Fruit fly (Drosophila melanogaster): ENCODE measurements around the gene sdk.

The sdk gene

DNA sequence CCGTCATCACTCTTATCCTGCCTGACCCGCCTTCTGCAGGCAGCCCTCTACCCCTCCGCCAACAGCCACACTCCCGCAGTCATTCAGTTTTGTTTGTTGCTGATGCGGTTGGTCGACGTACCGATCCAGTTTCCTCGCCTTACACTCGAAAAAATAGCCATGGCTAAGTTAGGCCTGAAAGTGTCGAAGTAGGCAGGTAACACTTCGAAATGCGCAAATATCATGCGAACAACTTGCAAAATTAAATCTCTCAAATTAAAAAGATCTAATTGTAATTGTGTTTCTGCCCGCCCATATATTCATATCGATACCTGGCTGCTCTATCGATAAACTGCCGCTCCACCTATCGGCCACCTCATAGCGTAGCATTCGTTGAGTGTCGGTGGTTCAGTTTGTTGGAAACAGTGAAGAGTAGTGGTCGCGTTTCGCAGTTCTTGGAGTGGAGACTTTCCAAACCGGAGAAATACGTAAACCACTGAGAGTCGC, 83.0 kb downstream of the sdk start, which contains the start of gene fz3 (continued):
- TF ChIP-seq CG6276 (GFP tag; optimal IDR thresholded peaks at IDR 0.05) (peak; percentile 58), dac (GFP tag; optimal IDR thresholded peaks at IDR 0.05) (peak; percentile 62), lz (GFP tag; optimal IDR thresholded peaks at IDR 0.05) (peak; percentile 81), Gug (GFP tag; IDR thresholded peaks at IDR 0.05) (no peak), OdsH (GFP tag; optimal IDR thresholded peaks at IDR 0.05) (peak; percentile 70), achi (GFP tag; optimal IDR thresholded peaks at IDR 0.05) (peak; percentile 64), CG3919 (GFP tag; optimal IDR thresholded peaks at IDR 0.05) (peak; percentile 76), CG34406 (GFP tag; optimal IDR thresholded peaks at IDR 0.05) (peak; percentile 65), CG11294 (GFP tag; IDR thresholded peaks at IDR 0.05) (no peak), Eip93F (GFP tag; optimal IDR thresholded peaks at IDR 0.05) (no peak), CG16779 (tag; optimal IDR thresholded peaks at IDR 0.05) (peak; percentile 24), net (GFP tag; optimal IDR thresholded peaks at IDR 0.05) (peak; percentile 76), CG6854 (GFP tag; optimal IDR thresholded peaks at IDR 0.05) (peak; percentile 60), CG6808 (GFP tag; optimal IDR thresholded peaks at IDR 0.05) (peak; percentile 72), eg (GFP tag; IDR thresholded peaks at IDR 0.05) (peak; percentile 67), fd85E (GFP tag; optimal IDR thresholded peaks at IDR 0.05) (no peak), vri (GFP tag; optimal IDR thresholded peaks at IDR 0.05) (peak; percentile 76), CG32006 (GFP tag; optimal IDR thresholded peaks at IDR 0.05) (peak; percentile 64), CG11902 (GFP tag; optimal IDR thresholded peaks at IDR 0.05) (peak; percentile 44), Hr38 (GFP tag; optimal IDR thresholded peaks at IDR 0.05) (no peak), Ets96B (tag; optimal IDR thresholded peaks at IDR 0.05) (peak; percentile 70), CG6163 (GFP tag; IDR thresholded peaks at IDR 0.05) (peak; percentile 80), CG6792 (GFP tag; optimal IDR thresholded peaks at IDR 0.05) (peak; percentile 66), CG8632 (GFP tag; optimal IDR thresholded peaks at IDR 0.05) (peak; percentile 63), cyc (GFP tag; optimal IDR thresholded peaks at IDR 0.05) (peak; percentile 71), Sox14 (GFP tag; optimal IDR thresholded peaks at IDR 0.05) (peak; percentile 76), fd59A (GFP tag; optimal IDR thresholded peaks at IDR 0.05) (peak; percentile 47), Smox (GFP tag; optimal IDR thresholded peaks at IDR 0.05) (peak; percentile 73), Hr4 (GFP tag; optimal IDR thresholded peaks at IDR 0.05) (peak; percentile 55)

DNA sequence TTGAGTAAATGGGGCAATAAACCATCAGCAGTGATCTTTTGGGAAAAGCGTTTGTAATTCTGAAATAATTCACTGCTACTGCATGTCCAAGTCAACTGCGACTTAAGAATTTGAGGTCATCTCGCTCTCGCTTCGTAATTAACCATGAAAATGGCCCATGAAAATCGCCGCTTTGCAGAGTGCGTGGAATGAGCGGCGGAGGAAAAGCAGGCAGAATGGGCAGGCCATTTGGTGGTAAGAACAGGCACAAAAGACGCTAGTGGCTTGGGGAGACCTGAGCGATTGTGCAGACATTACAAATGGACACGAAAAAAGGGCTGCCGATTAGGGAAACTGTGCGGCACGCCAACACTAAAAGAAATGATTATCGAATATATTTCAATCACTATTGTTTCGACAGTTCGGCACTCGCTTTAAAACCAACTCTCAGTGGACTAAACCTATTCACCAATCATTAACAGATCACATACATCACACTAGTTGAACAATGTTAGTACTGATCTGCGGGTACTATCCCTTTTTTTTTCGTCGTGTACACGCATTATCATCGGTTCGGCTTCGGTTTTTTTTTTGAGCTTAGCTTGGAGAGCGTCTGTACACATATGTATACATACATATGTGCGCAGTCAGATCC, 84.9 kb downstream of the sdk start:
- peak; percentile 2 for TF ChIP-seq acj6 (GFP tag; optimal IDR thresholded peaks at IDR 0.05)
- peak; percentile 3 for TF ChIP-seq Ets96B (tag; optimal IDR thresholded peaks at IDR 0.05)
- TF ChIP-seq lz (GFP tag; optimal IDR thresholded peaks at IDR 0.05) = no peak
- no peak for TF ChIP-seq salr (GFP tag; optimal IDR thresholded peaks at IDR 0.05)
- TF ChIP-seq CG10631 (GFP tag; optimal IDR thresholded peaks at IDR 0.05) = peak; percentile 10
- no peak for TF ChIP-seq CG6276 (GFP tag; optimal IDR thresholded peaks at IDR 0.05)
- peak; percentile 3 for TF ChIP-seq CG6792 (GFP tag; optimal IDR thresholded peaks at IDR 0.05)
- TF ChIP-seq CG6808 (GFP tag; optimal IDR thresholded peaks at IDR 0.05) = no peak
- no peak for TF ChIP-seq spab (GFP tag; optimal IDR thresholded peaks at IDR 0.05)
- no peak for TF ChIP-seq Hr38 (GFP tag; optimal IDR thresholded peaks at IDR 0.05)
- peak; percentile 13 for TF ChIP-seq Met (GFP tag; optimal IDR thresholded peaks at IDR 0.05)
- peak; percentile 19 for TF ChIP-seq CG3919 (GFP tag; optimal IDR thresholded peaks at IDR 0.05)
- peak; percentile 19 for TF ChIP-seq svp (GFP tag)
- peak; percentile 13 for TF ChIP-seq Hr39 (GFP tag; optimal IDR thresholded peaks at IDR 0.05)
- peak; percentile 53 for TF ChIP-seq Eip78C (GFP tag)
- TF ChIP-seq CG1621 (tag; optimal IDR thresholded peaks at IDR 0.05) = peak; percentile 8
- no peak for TF ChIP-seq CG16779 (tag; optimal IDR thresholded peaks at IDR 0.05)
- 0 out of 3 replicates have a peak, but pooled peaks have one; percentile 31 for TF ChIP-seq CG6163 (GFP tag; IDR thresholded peaks at IDR 0.05)
- TF ChIP-seq CG31627 (GFP tag; optimal IDR thresholded peaks at IDR 0.05) = peak; percentile 4
- TF ChIP-seq CG10669 (GFP tag; optimal IDR thresholded peaks at IDR 0.05) = peak; percentile 7
- peak; percentile 18 for TF ChIP-seq esn (GFP tag; optimal IDR thresholded peaks at IDR 0.05)
- peak; percentile 0 for TF ChIP-seq Eip75B (GFP tag; optimal IDR thresholded peaks at IDR 0.05)

All from whole organism, prepupa.